Fruit fly (Drosophila melanogaster) whole organism, embryonic: ENCODE measurements around the gene CG32829.
A peak's percentile ranks its signal among the peaks of the same experiment; 100 is the strongest.

Source experiments
- CG10267 ChIP-seq: fragments of 200-800 bp; sonication (Bioruptor generic); optimal IDR thresholded peaks from 2 replicates; lab custom pipeline; 2018; ENCODE audit warnings: missing biosample characterization, mild to moderate bottlenecking, missing genetic modification characterization, moderate library complexity
- CG10654 ChIP-seq: fragments of 200-800 bp; sonication (Bioruptor generic); optimal IDR thresholded peaks from 2 replicates; lab custom pipeline; 2016; ENCODE audit warnings: missing biosample characterization, missing genetic modification characterization
- CG10959 ChIP-seq: fragments of 200-800 bp; sonication (Bioruptor generic); IDR thresholded peaks from 2 replicates; pipeline ENCODE4 v1.3.6; 2022; ENCODE audit warnings: missing biosample characterization, missing genetic modification characterization
- CG12299 ChIP-seq: fragments of 200-800 bp; sonication (Bioruptor generic); optimal IDR thresholded peaks from 2 replicates; lab custom pipeline; 2018; ENCODE audit warnings: missing biosample characterization, mild to moderate bottlenecking, missing genetic modification characterization
- CG1233 ChIP-seq: fragments of 200-800 bp; sonication (Bioruptor generic); optimal IDR thresholded peaks from 4 replicates; lab custom pipeline; 2018; ENCODE audit warnings: missing biosample characterization, mild to moderate bottlenecking, missing genetic modification characterization
- CG12744 ChIP-seq: fragments of 200-800 bp; sonication (Bioruptor generic); optimal IDR thresholded peaks from 2 replicates; lab custom pipeline; 2016; ENCODE audit warnings: missing biosample characterization, missing genetic modification characterization
- CG14667 ChIP-seq: fragments of 200-800 bp; sonication (Bioruptor generic); IDR thresholded peaks from 2 replicates; pipeline ENCODE4 v1.3.6; 2022; ENCODE audit warnings: missing biosample characterization, missing genetic modification characterization
- CG15011 ChIP-seq: fragments of 200-800 bp; sonication (Bioruptor generic); optimal IDR thresholded peaks from 3 replicates; lab custom pipeline; 2018; ENCODE audit warnings: missing biosample characterization, mild to moderate bottlenecking, missing genetic modification characterization
- CG15479 ChIP-seq: fragments of 200-800 bp; sonication (Bioruptor generic); optimal IDR thresholded peaks from 3 replicates; lab custom pipeline; 2019; ENCODE audit warnings: missing biosample characterization, mild to moderate bottlenecking, missing genetic modification characterization, moderate library complexity
- CG17802 ChIP-seq: fragments of 200-800 bp; sonication (Bioruptor generic); optimal IDR thresholded peaks from 2 replicates; lab custom pipeline; 2018; ENCODE audit warnings: missing biosample characterization, mild to moderate bottlenecking, missing genetic modification characterization, moderate library complexity
- CG2199 ChIP-seq: fragments of 200-800 bp; sonication (Bioruptor generic); IDR thresholded peaks from 3 replicates; pipeline ENCODE4 v1.3.6; 2022; ENCODE audit warnings: missing biosample characterization, missing genetic modification characterization
- CG5180 ChIP-seq: fragments of 200-800 bp; sonication (Bioruptor generic); optimal IDR thresholded peaks from 3 replicates; lab custom pipeline; 2017; ENCODE audit warnings: missing biosample characterization, missing genetic modification characterization, mild to moderate bottlenecking, moderate library complexity, missing genetic modification reagents
- CG5245 ChIP-seq: fragments of 200-800 bp; sonication (Bioruptor generic); optimal IDR thresholded peaks from 3 replicates; lab custom pipeline; 2016; ENCODE audit warnings: missing biosample characterization, missing genetic modification characterization
- CG8765 ChIP-seq: fragments of 200-800 bp; sonication (Bioruptor generic); IDR thresholded peaks from 2 replicates; pipeline ENCODE4 v1.3.6; 2022; ENCODE audit warnings: missing biosample characterization, missing genetic modification characterization
- CG8944 ChIP-seq: fragments of 200-800 bp; sonication (Bioruptor generic); optimal IDR thresholded peaks from 3 replicates; lab custom pipeline; 2016; ENCODE audit warnings: missing biosample characterization, missing genetic modification characterization
- CG9797 ChIP-seq: fragments of 200-800 bp; sonication (Bioruptor generic); optimal IDR thresholded peaks from 3 replicates; lab custom pipeline; 2018; ENCODE audit warnings: missing biosample characterization, mild to moderate bottlenecking, missing genetic modification characterization
- D ChIP-seq, 2 experiments: fragments of 200-800 bp in 1 of 2; fragments of >200 bp in 1 of 2; sonication (Bioruptor generic) in 1 of 2; optimal IDR thresholded peaks; 2 replicates in 1 of 2; 3 replicates in 1 of 2; lab custom pipeline; 2017; ENCODE audit warnings: mild to moderate bottlenecking in 1 of 2, missing biosample characterization in 1 of 2, missing genetic modification characterization in 1 of 2, missing genetic modification reagents in 1 of 2
- D19B ChIP-seq: fragments of 200-800 bp; sonication (Bioruptor generic); optimal IDR thresholded peaks from 2 replicates; lab custom pipeline; 2017; ENCODE audit warnings: missing biosample characterization, mild to moderate bottlenecking, missing genetic modification characterization
- Dad ChIP-seq: fragments of 200-800 bp; sonication (Bioruptor generic); optimal IDR thresholded peaks from 3 replicates; lab custom pipeline; 2016; ENCODE audit warnings: missing biosample characterization, missing genetic modification characterization
- Dp ChIP-seq: fragments of 200-800 bp; sonication (Bioruptor generic); optimal IDR thresholded peaks from 2 replicates; lab custom pipeline; 2018; ENCODE audit warnings: missing biosample characterization, mild to moderate bottlenecking, missing genetic modification characterization, moderate library complexity
- Dref ChIP-seq: fragments of 200-800 bp; sonication (Bioruptor generic); IDR thresholded peaks from 2 replicates; pipeline ENCODE4 v1.3.6; 2022; ENCODE audit warnings: missing biosample characterization, missing genetic modification characterization
- ERR ChIP-seq: fragments of 200-800 bp; sonication (Bioruptor generic); optimal IDR thresholded peaks from 2 replicates; lab custom pipeline; 2016; ENCODE audit warnings: missing biosample characterization, missing genetic modification characterization
- GATAe ChIP-seq: fragments of 200-800 bp; sonication (Bioruptor generic); conservative IDR thresholded peaks from 2 replicates; pipeline ENCODE4 v1.3.6; 2022; ENCODE audit warnings: missing biosample characterization, missing genetic modification characterization
- HmgZ ChIP-seq: fragments of 200-800 bp; sonication (Bioruptor generic); optimal IDR thresholded peaks from 2 replicates; lab custom pipeline; 2018; ENCODE audit warnings: missing biosample characterization, mild to moderate bottlenecking, missing genetic modification characterization
- MESR4 ChIP-seq: fragments of 200-800 bp; sonication (Bioruptor generic); optimal IDR thresholded peaks from 2 replicates; lab custom pipeline; 2018; ENCODE audit warnings: missing biosample characterization, mild to moderate bottlenecking, missing genetic modification characterization, moderate library complexity
- Med ChIP-seq: fragments of 200-800 bp; sonication (Bioruptor generic); peaks from one replicate; lab custom pipeline; 2016; ENCODE audit warnings: missing biosample characterization, missing genetic modification characterization, mild to moderate bottlenecking, inconsistent platforms, moderate library complexity
- Meics ChIP-seq: fragments of 200-800 bp; sonication (Bioruptor generic); optimal IDR thresholded peaks from 2 replicates; lab custom pipeline; 2017; ENCODE audit warnings: missing biosample characterization, mild to moderate bottlenecking, missing genetic modification characterization
- Myb ChIP-seq: fragments of 200-800 bp; sonication (Bioruptor generic); optimal IDR thresholded peaks from 2 replicates; lab custom pipeline; 2016; ENCODE audit warnings: missing biosample characterization, missing genetic modification characterization
- NC2β ChIP-seq: fragments of 200-800 bp; sonication (Bioruptor generic); optimal IDR thresholded peaks from 2 replicates; lab custom pipeline; 2016; ENCODE audit warnings: missing biosample characterization, missing genetic modification characterization
- Optix ChIP-seq: fragments of 200-800 bp; sonication (Bioruptor generic); IDR thresholded peaks from 3 replicates; pipeline ENCODE4 v1.3.6; 2022; ENCODE audit warnings: missing biosample characterization, missing genetic modification characterization
- Rfx ChIP-seq: fragments of 200-800 bp; sonication (Bioruptor generic); IDR thresholded peaks from 2 replicates; pipeline ENCODE4 v1.3.6; 2022; ENCODE audit warnings: missing biosample characterization, missing genetic modification characterization
- Sox102F ChIP-seq: fragments of 200-800 bp; sonication (Bioruptor generic); optimal IDR thresholded peaks from 2 replicates; lab custom pipeline; 2018; ENCODE audit warnings: missing biosample characterization, mild to moderate bottlenecking, missing genetic modification characterization, moderate library complexity
- TFAM ChIP-seq: fragments of 200-800 bp; sonication (Bioruptor generic); optimal IDR thresholded peaks from 2 replicates; lab custom pipeline; 2017; ENCODE audit warnings: missing biosample characterization, missing genetic modification characterization, inconsistent platforms
- Vsx1 ChIP-seq: fragments of 200-800 bp; sonication (Bioruptor generic); optimal IDR thresholded peaks from 2 replicates; lab custom pipeline; 2017; ENCODE audit warnings: missing biosample characterization, mild to moderate bottlenecking, missing genetic modification characterization, missing genetic modification reagents
- YL-1 ChIP-seq: fragments of 200-800 bp; sonication (Bioruptor generic); optimal IDR thresholded peaks from 3 replicates; lab custom pipeline; 2017; ENCODE audit warnings: missing biosample characterization, mild to moderate bottlenecking, missing genetic modification characterization
- abd-A ChIP-seq: fragments of 200-800 bp; sonication (Bioruptor generic); optimal IDR thresholded peaks from 3 replicates; lab custom pipeline; 2019; ENCODE audit warnings: missing biosample characterization, mild to moderate bottlenecking, missing genetic modification characterization, moderate library complexity
- ara ChIP-seq: fragments of 200-800 bp; sonication (Bioruptor generic); IDR thresholded peaks from 2 replicates; pipeline ENCODE4 v1.3.6; 2022; ENCODE audit warnings: missing biosample characterization, missing genetic modification characterization
- cad ChIP-seq: fragments of >200 bp; optimal IDR thresholded peaks from 2 replicates; lab custom pipeline; 2017; ENCODE audit warnings: missing biosample characterization, missing genetic modification characterization
- caup ChIP-seq: fragments of 200-800 bp; sonication (Bioruptor generic); optimal IDR thresholded peaks from 3 replicates; lab custom pipeline; 2017; ENCODE audit warnings: missing biosample characterization, mild to moderate bottlenecking, missing genetic modification characterization, moderate library complexity; ENCODE audit not compliant: severe bottlenecking
- danr ChIP-seq: fragments of 200-800 bp; sonication (Bioruptor generic); IDR thresholded peaks from 2 replicates; pipeline ENCODE4 v1.3.6; 2022; ENCODE audit warnings: missing biosample characterization, missing genetic modification characterization
- gsb-n ChIP-seq: fragments of 200-800 bp; sonication (Bioruptor generic); optimal IDR thresholded peaks from 3 replicates; lab custom pipeline; 2018; ENCODE audit warnings: missing biosample characterization, mild to moderate bottlenecking, missing genetic modification characterization
- ham ChIP-seq: fragments of 200-800 bp; sonication (Bioruptor generic); IDR thresholded peaks from 2 replicates; pipeline ENCODE4 v1.3.6; 2022; ENCODE audit warnings: missing biosample characterization, missing genetic modification characterization
- hb ChIP-seq: fragments of 200-800 bp; sonication (Bioruptor generic); IDR thresholded peaks from 3 replicates; pipeline ENCODE4 v1.3.6; 2022; ENCODE audit warnings: missing biosample characterization, missing genetic modification characterization; ENCODE audit not compliant: partially characterized antibody
- inv ChIP-seq: fragments of 200-800 bp; sonication (Bioruptor generic); IDR thresholded peaks from 2 replicates; pipeline ENCODE4 v1.3.6; 2022; ENCODE audit warnings: missing biosample characterization, missing genetic modification characterization; ENCODE audit not compliant: partially characterized antibody
- mirr ChIP-seq: fragments of 200-800 bp; sonication (Bioruptor generic); optimal IDR thresholded peaks from 3 replicates; lab custom pipeline; 2018; ENCODE audit warnings: missing biosample characterization, mild to moderate bottlenecking, missing genetic modification characterization
- odd ChIP-seq: fragments of 200-800 bp; sonication (Bioruptor generic); optimal IDR thresholded peaks from 2 replicates; lab custom pipeline; 2017; ENCODE audit warnings: missing biosample characterization, mild to moderate bottlenecking, missing genetic modification characterization
- phol ChIP-seq: fragments of 200-800 bp; sonication (Bioruptor generic); optimal IDR thresholded peaks from 3 replicates; lab custom pipeline; 2018; ENCODE audit warnings: missing biosample characterization, mild to moderate bottlenecking, missing genetic modification characterization, moderate library complexity
- pnt ChIP-seq: fragments of 200-800 bp; sonication (Bioruptor generic); optimal IDR thresholded peaks from 3 replicates; lab custom pipeline; 2016; ENCODE audit warnings: missing biosample characterization, missing genetic modification characterization
- seq ChIP-seq: fragments of 200-800 bp; sonication (Bioruptor generic); IDR thresholded peaks from 2 replicates; pipeline ENCODE4 v1.3.6; 2022; ENCODE audit warnings: missing biosample characterization, missing genetic modification characterization
- sisA ChIP-seq: fragments of 200-800 bp; sonication (Bioruptor generic); IDR thresholded peaks from 2 replicates; pipeline ENCODE4 v1.3.6; 2022; ENCODE audit warnings: missing biosample characterization, missing genetic modification characterization
- tin ChIP-seq: fragments of 200-800 bp; sonication (Bioruptor generic); optimal IDR thresholded peaks from 3 replicates; lab custom pipeline; 2016; ENCODE audit warnings: missing biosample characterization, missing genetic modification characterization
- usp ChIP-seq: fragments of >200 bp; optimal IDR thresholded peaks from 2 replicates; lab custom pipeline; 2017; ENCODE audit warnings: missing biosample characterization, missing genetic modification characterization

Gene CG32829

dm6 chr2L:6945088-6945487 is 28.8 kb upstream of the CG32829 start, which contains the start of gene Fgop2 (continued):
- TF ChIP-seq Med = peak; percentile 47
- no peak for TF ChIP-seq Rfx (GFP tag; lab: Robert Waterston, UW)
- TF ChIP-seq mirr (GFP tag; lab: Kevin White, UChicago) = no peak
- TF ChIP-seq CG15479 (GFP tag; lab: Kevin White, UChicago) = no peak
- TF ChIP-seq CG5245 (GFP tag; lab: Kevin White, UChicago) = no peak
- no peak for TF ChIP-seq ERR (GFP tag; lab: Kevin White, UChicago)
- TF ChIP-seq CG9797 = peak; percentile 70
- no peak for TF ChIP-seq CG8765 (GFP tag; lab: Robert Waterston, UW)
- no peak for TF ChIP-seq ara (GFP tag; lab: Robert Waterston, UW)
- TF ChIP-seq ham = no peak
- TF ChIP-seq CG10654 (GFP tag; lab: Kevin White, UChicago) = no peak
- TF ChIP-seq YL-1 = peak; percentile 72
- peak; percentile 19 for TF ChIP-seq HmgZ (tag; lab: Kevin White, UChicago)
- TF ChIP-seq CG12744 (GFP tag; lab: Kevin White, UChicago) = no peak
- TF ChIP-seq Sox102F = no peak
- no peak for TF ChIP-seq caup (GFP tag; lab: Kevin White, UChicago)
- TF ChIP-seq CG12299 (tag; lab: Kevin White, UChicago) = no peak
- no peak for TF ChIP-seq D (optimal IDR thresholded peaks at IDR 0.05; lab: Kevin White, UChicago)
- TF ChIP-seq D (GFP tag; optimal IDR thresholded peaks at IDR 0.05; lab: Kevin White, UChicago) = no peak
- no peak for TF ChIP-seq CG5180 (GFP tag; lab: Kevin White, UChicago)
- no peak for TF ChIP-seq Vsx1
- TF ChIP-seq TFAM = no peak
- TF ChIP-seq gsb-n (tag; lab: Kevin White, UChicago) = no peak
- TF ChIP-seq CG8944 = no peak
- TF ChIP-seq cad (GFP tag; lab: Kevin White, UChicago) = peak; percentile 31
- no peak for TF ChIP-seq CG17802
- no peak for TF ChIP-seq abd-A (tag; lab: Kevin White, UChicago)
- TF ChIP-seq Dref (GFP tag; lab: Robert Waterston, UW) = no peak
- TF ChIP-seq MESR4 (GFP tag; lab: Kevin White, UChicago) = peak; percentile 81
- peak; percentile 30 for TF ChIP-seq CG10267 (tag; lab: Kevin White, UChicago)
- TF ChIP-seq D19B (GFP tag; lab: Kevin White, UChicago) = no peak
- TF ChIP-seq CG10959 (GFP tag; lab: Robert Waterston, UW) = no peak
- TF ChIP-seq Dp (GFP tag; lab: Kevin White, UChicago) = peak; percentile 74
- peak; percentile 15 for TF ChIP-seq phol
- TF ChIP-seq Dad (GFP tag; lab: Kevin White, UChicago) = no peak
- no peak for TF ChIP-seq Meics (GFP tag; lab: Kevin White, UChicago)
- no peak for TF ChIP-seq tin
- TF ChIP-seq CG14667 (GFP tag; lab: Robert Waterston, UW) = no peak
- TF ChIP-seq seq (GFP tag; lab: Robert Waterston, UW) = no peak
- no peak for TF ChIP-seq sisA (GFP tag; lab: Robert Waterston, UW)
- no peak for TF ChIP-seq CG15011 (GFP tag; lab: Kevin White, UChicago)
- no peak for TF ChIP-seq odd (GFP tag; lab: Kevin White, UChicago)
- no peak for TF ChIP-seq GATAe
- peak; percentile 4 for TF ChIP-seq Myb (GFP tag; lab: Kevin White, UChicago)
- no peak for TF ChIP-seq inv (GFP tag; lab: Robert Waterston, UW)
- no peak for TF ChIP-seq CG1233 (GFP tag; lab: Kevin White, UChicago)
- no peak for TF ChIP-seq NC2β (GFP tag; lab: Kevin White, UChicago)
- no peak for TF ChIP-seq danr (GFP tag; lab: Robert Waterston, UW)
- TF ChIP-seq usp (GFP tag; lab: Kevin White, UChicago) = no peak
- no peak for TF ChIP-seq CG2199 (GFP tag; lab: Robert Waterston, UW)
- TF ChIP-seq hb (GFP tag; lab: Robert Waterston, UW) = no peak
- no peak for TF ChIP-seq Optix
- no peak for TF ChIP-seq pnt (GFP tag; lab: Kevin White, UChicago)
